Worm (Caenorhabditis elegans) whole organism, late embryonic: ENCODE measurements around the gene C05C10.2.

Experiments used
- C08G9.2 ChIP-seq: sonication (generic microtip); optimal IDR thresholded peaks from 2 replicates; lab custom pipeline; 2016; ENCODE audit warnings: mild to moderate bottlenecking, missing genetic modification characterization, moderate library complexity, missing compliant biosample characterization
- ama-1 ChIP-seq: fragments of 150-350 bp; optimal IDR thresholded peaks from 2 replicates; lab custom pipeline; 2014
- ceh-30 ChIP-seq: fragments of 150-350 bp; optimal IDR thresholded peaks from 2 replicates; lab custom pipeline; 2014; ENCODE audit warnings: missing biosample characterization, missing genetic modification characterization
- gmeb-2 ChIP-seq: sonication (generic microtip); optimal IDR thresholded peaks from 2 replicates; lab custom pipeline; 2016; ENCODE audit warnings: missing genetic modification characterization, inconsistent platforms, missing compliant biosample characterization
- hlh-15 ChIP-seq: sonication (generic microtip); optimal IDR thresholded peaks from 2 replicates; lab custom pipeline; 2016; ENCODE audit warnings: missing genetic modification characterization, missing compliant biosample characterization

ce11 chrII:9980077-9980631 lies 58.1 kb downstream of the C05C10.2 start, which contains the start of gene ZK892.6:
- TF ChIP-seq ceh-30 = no peak
- TF ChIP-seq C08G9.2 (tag; lab: Kevin White, UChicago) = no peak
- TF ChIP-seq gmeb-2 (tag; lab: Kevin White, UChicago) = no peak
- no peak for TF ChIP-seq ama-1 (lab: Kevin White, UChicago)
- TF ChIP-seq hlh-15 (tag; lab: Kevin White, UChicago) = no peak
